Fruit fly (Drosophila melanogaster) whole organism, embryonic: ENCODE data around the gene Ser7.

Experiments
- ATbp ChIP-seq: fragments of 200-800 bp; sonication (Bioruptor generic); optimal IDR thresholded peaks from 2 replicates; lab custom pipeline; 2017; ENCODE audit warnings: missing biosample characterization, mild to moderate bottlenecking, missing genetic modification characterization, missing genetic modification reagents
- CG10147 ChIP-seq: fragments of 200-800 bp; sonication (Bioruptor generic); optimal IDR thresholded peaks from 2 replicates; lab custom pipeline; 2019; ENCODE audit warnings: missing biosample characterization, mild to moderate bottlenecking, missing genetic modification characterization, moderate library complexity
- CG10209 ChIP-seq: fragments of 200-800 bp; sonication (Bioruptor generic); optimal IDR thresholded peaks from 3 replicates; lab custom pipeline; 2017; ENCODE audit warnings: missing biosample characterization, mild to moderate bottlenecking, missing genetic modification characterization, missing genetic modification reagents
- CG10431 ChIP-seq: fragments of 200-800 bp; sonication (Bioruptor generic); optimal IDR thresholded peaks from 3 replicates; lab custom pipeline; 2018; ENCODE audit warnings: missing biosample characterization, mild to moderate bottlenecking, missing genetic modification characterization
- CG11456 ChIP-seq: fragments of 200-800 bp; sonication (Bioruptor generic); IDR thresholded peaks from 3 replicates; pipeline ENCODE4 v1.3.6; 2022; ENCODE audit warnings: missing biosample characterization, missing genetic modification characterization
- CG11696 ChIP-seq: fragments of 200-800 bp; sonication (Bioruptor generic); IDR thresholded peaks from 2 replicates; pipeline ENCODE4 v1.3.6; 2022; ENCODE audit warnings: missing biosample characterization, missing genetic modification characterization
- CG14860 ChIP-seq: fragments of 200-800 bp; sonication (Bioruptor generic); IDR thresholded peaks from 3 replicates; pipeline ENCODE4 v1.3.6; 2022; ENCODE audit warnings: missing biosample characterization, missing genetic modification characterization; ENCODE audit not compliant: partially characterized antibody
- CG1602 ChIP-seq: fragments of 200-800 bp; sonication (Bioruptor generic); optimal IDR thresholded peaks from 3 replicates; lab custom pipeline; 2016; ENCODE audit warnings: missing biosample characterization, missing genetic modification characterization
- CG16779 ChIP-seq: fragments of 200-800 bp; sonication (Bioruptor generic); IDR thresholded peaks from 2 replicates; pipeline ENCODE4 v1.3.6; 2022; ENCODE audit warnings: missing biosample characterization, missing genetic modification characterization
- CG18262 ChIP-seq: fragments of 200-800 bp; optimal IDR thresholded peaks from 3 replicates; lab custom pipeline; 2019; ENCODE audit warnings: missing biosample characterization, mild to moderate bottlenecking, missing genetic modification characterization, moderate library complexity
- CG3065 ChIP-seq: fragments of 200-800 bp; sonication (Bioruptor generic); optimal IDR thresholded peaks from 2 replicates; lab custom pipeline; 2016; ENCODE audit warnings: missing biosample characterization, missing genetic modification characterization
- CG31224 ChIP-seq: fragments of 200-800 bp; sonication (Bioruptor generic); IDR thresholded peaks from 2 replicates; pipeline ENCODE4 v1.3.6; 2022; ENCODE audit warnings: missing biosample characterization, missing genetic modification characterization
- CG31365 ChIP-seq: fragments of 200-800 bp; sonication (Bioruptor generic); optimal IDR thresholded peaks from 2 replicates; lab custom pipeline; 2018; ENCODE audit warnings: missing biosample characterization, mild to moderate bottlenecking, missing genetic modification characterization
- CG32532 ChIP-seq: fragments of 200-800 bp; sonication (Bioruptor generic); IDR thresholded peaks from 2 replicates; pipeline ENCODE4 v1.3.6; 2022; ENCODE audit warnings: missing biosample characterization, missing genetic modification characterization
- CG33213 ChIP-seq: fragments of 200-800 bp; sonication (Bioruptor generic); optimal IDR thresholded peaks from 3 replicates; lab custom pipeline; 2016; ENCODE audit warnings: missing biosample characterization, missing genetic modification characterization
- CG3407 ChIP-seq: fragments of 200-800 bp; sonication (Bioruptor generic); optimal IDR thresholded peaks from 2 replicates; lab custom pipeline; 2018; ENCODE audit warnings: missing biosample characterization, mild to moderate bottlenecking, missing genetic modification characterization
- CG3726 ChIP-seq: fragments of 200-800 bp; sonication (Bioruptor generic); IDR thresholded peaks from 3 replicates; pipeline ENCODE4, ENCODE4 v1.3.6; 2022; ENCODE audit warnings: missing biosample characterization, missing genetic modification characterization
- CG43689 ChIP-seq: fragments of 200-800 bp; sonication (Bioruptor generic); IDR thresholded peaks from 2 replicates; pipeline ENCODE4 v1.3.6; 2022; ENCODE audit warnings: missing biosample characterization, missing genetic modification characterization
- CG4730 ChIP-seq: fragments of 200-800 bp; sonication (Bioruptor generic); IDR thresholded peaks from 2 replicates; pipeline ENCODE4 v1.3.6; 2022; ENCODE audit warnings: missing biosample characterization, missing genetic modification characterization
- CG6854 ChIP-seq: fragments of 200-800 bp; sonication (Bioruptor generic); optimal IDR thresholded peaks from 3 replicates; lab custom pipeline; 2017; ENCODE audit warnings: missing biosample characterization, mild to moderate bottlenecking, missing genetic modification characterization
- CG8281 ChIP-seq: fragments of 200-800 bp; sonication (Bioruptor generic); optimal IDR thresholded peaks from 2 replicates; lab custom pipeline; 2018; ENCODE audit warnings: missing biosample characterization, mild to moderate bottlenecking, missing genetic modification characterization, moderate library complexity
- CG9215 ChIP-seq: fragments of 200-800 bp; sonication (Bioruptor generic); IDR thresholded peaks from 2 replicates; pipeline ENCODE4 v1.3.6; 2022; ENCODE audit warnings: missing biosample characterization, missing genetic modification characterization
- CoRest ChIP-seq: fragments of 200-800 bp; sonication (Bioruptor generic); optimal IDR thresholded peaks from 3 replicates; lab custom pipeline; 2018; ENCODE audit warnings: missing biosample characterization, mild to moderate bottlenecking, missing genetic modification characterization, moderate library complexity
- E2f2 ChIP-seq: fragments of 200-800 bp; sonication (Bioruptor generic); IDR thresholded peaks from 2 replicates; pipeline ENCODE4 v1.3.6; 2022; ENCODE audit warnings: missing biosample characterization, missing genetic modification characterization
- Eip74EF ChIP-seq, 2 experiments: fragments of 200-800 bp in 1 of 2; fragments of >200 bp in 1 of 2; sonication (Bioruptor generic) in 1 of 2; optimal IDR thresholded peaks; 2 replicates each; lab custom pipeline; 2017 to 2019; ENCODE audit warnings: missing biosample characterization in 2 of 2, missing genetic modification characterization in 2 of 2, mild to moderate bottlenecking in 1 of 2, moderate library complexity in 1 of 2
- Hmr ChIP-seq: fragments of 200-800 bp; sonication (Bioruptor generic); optimal IDR thresholded peaks from 3 replicates; lab custom pipeline; 2017; ENCODE audit warnings: mild to moderate bottlenecking, missing biosample characterization, missing genetic modification reagents, missing genetic modification characterization
- Hr78 ChIP-seq, 2 experiments: fragments of 200-800 bp in 1 of 2; fragments of >200 bp in 1 of 2; sonication (Bioruptor generic) in 1 of 2; optimal IDR thresholded peaks; 2 replicates each; lab custom pipeline; 2017 to 2019; ENCODE audit warnings: missing biosample characterization in 2 of 2, missing genetic modification characterization in 2 of 2, mild to moderate bottlenecking in 1 of 2, moderate library complexity in 1 of 2
- Hsf ChIP-seq: fragments of 200-800 bp; sonication (Bioruptor generic); optimal IDR thresholded peaks from 3 replicates; lab custom pipeline; 2016; ENCODE audit warnings: missing biosample characterization, missing genetic modification characterization
- NFAT ChIP-seq: fragments of 200-800 bp; sonication (Bioruptor generic); IDR thresholded peaks from 2 replicates; pipeline ENCODE4 v1.3.6; 2022; ENCODE audit warnings: missing biosample characterization, missing genetic modification characterization
- Neu2 ChIP-seq: fragments of 200-800 bp; sonication (Bioruptor generic); optimal IDR thresholded peaks from 3 replicates; lab custom pipeline; 2016; ENCODE audit warnings: missing biosample characterization, missing genetic modification characterization, borderline replicate concordance
- Nf-YA ChIP-seq: fragments of 200-800 bp; sonication (Bioruptor generic); IDR thresholded peaks from 2 replicates; pipeline ENCODE4 v1.3.6; 2022; ENCODE audit warnings: missing biosample characterization, missing genetic modification characterization
- NfI ChIP-seq: fragments of 200-800 bp; sonication (Bioruptor generic); optimal IDR thresholded peaks from 3 replicates; lab custom pipeline; 2018; ENCODE audit warnings: missing biosample characterization, mild to moderate bottlenecking, missing genetic modification characterization, moderate library complexity
- TFAM ChIP-seq: fragments of 200-800 bp; sonication (Bioruptor generic); optimal IDR thresholded peaks from 2 replicates; lab custom pipeline; 2017; ENCODE audit warnings: missing biosample characterization, missing genetic modification characterization, inconsistent platforms
- Trl ChIP-seq, 3 experiments: fragments of >200 bp in 2 of 3; fragments of 200-800 bp in 1 of 3; sonication (Bioruptor generic) in 1 of 3; optimal IDR thresholded peaks; 2 replicates in 1 of 3; 3 replicates in 2 of 3; lab custom pipeline; 2016 to 2017; ENCODE audit warnings: missing biosample characterization in 1 of 3, missing genetic modification characterization in 1 of 3
- ab ChIP-seq: fragments of 200-800 bp; sonication (Bioruptor generic); optimal IDR thresholded peaks from 2 replicates; lab custom pipeline; 2016; ENCODE audit warnings: missing biosample characterization, missing genetic modification characterization
- ato ChIP-seq: fragments of 200-800 bp; sonication (Bioruptor generic); IDR thresholded peaks from 2 replicates; pipeline ENCODE4 v1.3.6; 2022; ENCODE audit warnings: missing biosample characterization, missing genetic modification characterization; ENCODE audit not compliant: partially characterized antibody
- chinmo ChIP-seq: fragments of 200-800 bp; sonication (Bioruptor generic); IDR thresholded peaks from 4 replicates; pipeline ENCODE4 v1.3.6; 2022; ENCODE audit warnings: missing biosample characterization, missing genetic modification characterization; ENCODE audit not compliant: partially characterized antibody
- chn ChIP-seq: fragments of 200-800 bp; sonication (Bioruptor generic); optimal IDR thresholded peaks from 2 replicates; lab custom pipeline; 2016; ENCODE audit warnings: missing biosample characterization, missing genetic modification characterization
- crc ChIP-seq: fragments of 200-800 bp; sonication (Bioruptor generic); optimal IDR thresholded peaks from 2 replicates; lab custom pipeline; 2016; ENCODE audit warnings: missing biosample characterization, missing genetic modification characterization
- dan ChIP-seq: fragments of 200-800 bp; sonication (Bioruptor generic); IDR thresholded peaks from 2 replicates; pipeline ENCODE4 v1.3.6; 2022; ENCODE audit warnings: missing biosample characterization, missing genetic modification characterization
- eve ChIP-seq, 2 experiments: fragments of >200 bp; optimal IDR thresholded peaks; 2 replicates each; lab custom pipeline; 2017; ENCODE audit warnings: missing biosample characterization in 2 of 2, missing genetic modification characterization in 2 of 2
- gsb ChIP-seq: fragments of 200-800 bp; sonication (Bioruptor generic); IDR thresholded peaks from 2 replicates; pipeline ENCODE4 v1.3.6; 2022; ENCODE audit warnings: missing biosample characterization, missing genetic modification characterization
- nerfin-2 ChIP-seq: fragments of 200-800 bp; sonication (Bioruptor generic); IDR thresholded peaks from 2 replicates; pipeline ENCODE4 v1.3.6; 2022; ENCODE audit warnings: missing biosample characterization, missing genetic modification characterization; ENCODE audit not compliant: partially characterized antibody
- repo ChIP-seq: fragments of 200-800 bp; sonication (Bioruptor generic); optimal IDR thresholded peaks from 2 replicates; lab custom pipeline; 2016; ENCODE audit warnings: missing biosample characterization, missing genetic modification characterization
- sisA ChIP-seq: fragments of 200-800 bp; sonication (Bioruptor generic); IDR thresholded peaks from 2 replicates; pipeline ENCODE4 v1.3.6; 2022; ENCODE audit warnings: missing biosample characterization, missing genetic modification characterization
- tll ChIP-seq, 2 experiments: fragments of 200-800 bp in 1 of 2; fragments of >200 bp in 1 of 2; sonication (Bioruptor generic) in 1 of 2; optimal IDR thresholded peaks; 2 replicates each; lab custom pipeline; 2017 to 2019; ENCODE audit warnings: missing biosample characterization in 2 of 2, missing genetic modification characterization in 2 of 2, mild to moderate bottlenecking in 1 of 2, moderate library complexity in 1 of 2
- trh ChIP-seq: fragments of 200-800 bp; sonication (Bioruptor generic); optimal IDR thresholded peaks from 2 replicates; lab custom pipeline; 2016; ENCODE audit warnings: missing biosample characterization, missing genetic modification characterization
- ttk ChIP-seq: fragments of 200-800 bp; sonication (Bioruptor generic); IDR thresholded peaks from 2 replicates; pipeline ENCODE4 v2.1.2; 2022; ENCODE audit warnings: missing biosample characterization, missing genetic modification characterization
- wdn ChIP-seq: fragments of 200-800 bp; sonication (Bioruptor generic); IDR thresholded peaks from 2 replicates; pipeline ENCODE4 v1.3.6; 2022; ENCODE audit warnings: missing biosample characterization, missing genetic modification characterization

Gene Ser7

dm6 chrX:9899535-9900179 is 34.6 kb downstream of the Ser7 start, which contains the start of gene CG15249 (continued):
- TF ChIP-seq CG3407 (GFP tag; lab: Kevin White, UChicago) (peak; percentile 29), chn (GFP tag; lab: Kevin White, UChicago) (no peak), CG33213 (no peak), Trl (optimal IDR thresholded peaks at IDR 0.05; lab: Kevin White, UChicago) (no peak), Trl (GFP tag; optimal IDR thresholded peaks at IDR 0.05; lab: Kevin White, UChicago) (no peak), CG18262 (tag; lab: Kevin White, UChicago) (peak; percentile 84), CG11696 (GFP tag; lab: Robert Waterston, UW) (no peak), chinmo (GFP tag; lab: Robert Waterston, UW) (no peak), Hsf (GFP tag; lab: Kevin White, UChicago) (no peak), trh (GFP tag; lab: Kevin White, UChicago) (no peak), CG16779 (no peak), CG10431 (GFP tag; lab: Kevin White, UChicago) (no peak), Neu2 (GFP tag; lab: Kevin White, UChicago) (no peak), nerfin-2 (GFP tag; lab: Robert Waterston, UW) (no peak), Hmr (GFP tag; lab: Kevin White, UChicago) (peak; percentile 26), CG31224 (GFP tag; lab: Robert Waterston, UW) (no peak), CG32532 (GFP tag; lab: Robert Waterston, UW) (no peak), Eip74EF (GFP tag; optimal IDR thresholded peaks at IDR 0.05; lab: Kevin White, UChicago) (peak in 1 of 2 experiments; percentile 16), CG8281 (tag; lab: Kevin White, UChicago) (no peak), ab (no peak), TFAM (GFP tag; lab: Kevin White, UChicago) (no peak), E2f2 (GFP tag; lab: Robert Waterston, UW) (peak; percentile 33; the same call in 1 of the 2 replicates), CG31365 (no peak), CoRest (tag; lab: Kevin White, UChicago) (peak; percentile 75), CG1602 (GFP tag; lab: Kevin White, UChicago) (no peak), CG10147 (GFP tag; lab: Kevin White, UChicago) (no peak), CG3065 (GFP tag; lab: Kevin White, UChicago) (no peak), dan (GFP tag; lab: Robert Waterston, UW) (no peak), tll (GFP tag; optimal IDR thresholded peaks at IDR 0.05; lab: Kevin White, UChicago) (no peak), CG43689 (GFP tag; lab: Robert Waterston, UW) (no peak), wdn (no peak), NfI (GFP tag; lab: Kevin White, UChicago) (peak; percentile 15), CG6854 (GFP tag; lab: Kevin White, UChicago) (no peak), Nf-YA (GFP tag; lab: Robert Waterston, UW) (no peak), sisA (GFP tag; lab: Robert Waterston, UW) (no peak), crc (GFP tag; lab: Kevin White, UChicago) (no peak), Hr78 (GFP tag; optimal IDR thresholded peaks at IDR 0.05; lab: Kevin White, UChicago) (peak in 1 of 2 experiments; percentile 8), CG3726 (no peak), ttk (GFP tag; lab: Robert Waterston, UW) (0 out of 2 replicates have a peak, but pooled peaks have one; percentile 32), CG14860 (GFP tag; lab: Robert Waterston, UW) (no peak), eve (GFP tag; optimal IDR thresholded peaks at IDR 0.05; lab: Kevin White, UChicago) (no peak), gsb (GFP tag; lab: Robert Waterston, UW) (no peak), ATbp (GFP tag; lab: Kevin White, UChicago) (peak; percentile 34), CG11456 (GFP tag; lab: Robert Waterston, UW) (no peak), repo (GFP tag; lab: Kevin White, UChicago) (no peak), CG10209 (peak; percentile 56), NFAT (no peak), CG4730 (no peak), CG9215 (GFP tag; lab: Robert Waterston, UW) (no peak; the same call in 1 of the 2 replicates), ato (GFP tag; lab: Robert Waterston, UW) (no peak)
